Worm (Caenorhabditis elegans): ENCODE data around the gene slc-46A.

The slc-46A gene

ce11 chrIV:5353364-5353763, 34.3 kb downstream of the slc-46A start, which contains the start of gene Y4C6B.7:
Y4C6B.7 (minus strand) TSS chrIV:5353464.
- TF ChIP-seq unc-86 (tag; optimal IDR thresholded peaks at IDR 0.05) (no peak), gmeb-2 (tag; optimal IDR thresholded peaks at IDR 0.05) (no peak), ceh-34 (tag; optimal IDR thresholded peaks at IDR 0.05) (no peak), dmd-4 (tag; optimal IDR thresholded peaks at IDR 0.05; ENCODE audit: borderline replicate concordance) (no peak), mec-3 (tag; optimal IDR thresholded peaks at IDR 0.05; ENCODE audit: borderline replicate concordance) (no peak), T23F11.4 (GFP tag; optimal IDR thresholded peaks at IDR 0.05) (no peak)

- TF ChIP-seq pag-3 (tag; optimal IDR thresholded peaks at IDR 0.05; ENCODE audit: borderline replicate concordance) (no peak), tbx-2 (tag; optimal IDR thresholded peaks at IDR 0.05) (peak; percentile 17), pat-9 (tag; optimal IDR thresholded peaks at IDR 0.05) (no peak), pha-4 (tag; optimal IDR thresholded peaks at IDR 0.05) (no peak), ttx-3 (tag; optimal IDR thresholded peaks at IDR 0.05) (peak; percentile 24), K02D7.2 (tag; optimal IDR thresholded peaks at IDR 0.05) (no peak), hlh-8 (tag; optimal IDR thresholded peaks at IDR 0.05) (no peak)
These were observed 35.1 kb downstream of the slc-46A start, which contains the start of gene Y4C6B.1 for ce11 chrIV:5354124-5354523. Y4C6B.1 (plus strand) TSS chrIV:5354488.

- TF ChIP-seq hlh-30 (tag; optimal IDR thresholded peaks at IDR 0.05; ENCODE audit: insufficient read depth) (no peak), T23F11.4 (GFP tag; optimal IDR thresholded peaks at IDR 0.05) (no peak), C38D4.7 (GFP tag; optimal IDR thresholded peaks at IDR 0.05) (no peak), ceh-18 (tag; optimal IDR thresholded peaks at IDR 0.05) (no peak)
These were observed 35.5 kb downstream of the slc-46A start for ce11 chrIV:5354564-5354963.

- TF ChIP-seq ama-1 (optimal IDR thresholded peaks at IDR 0.05), result no peak
- TF ChIP-seq nfya-1 (tag; optimal IDR thresholded peaks at IDR 0.05), result peak; percentile 75
These were observed 41.5 kb downstream of the slc-46A start, which contains the start of gene F41H10.5 for ce11 chrIV:5360533-5360932. F41H10.5 (plus strand) TSS chrIV:5360907.

- peak; percentile 51 for TF ChIP-seq ets-4 (tag; optimal IDR thresholded peaks at IDR 0.05)
- peak; percentile 37 for TF ChIP-seq elt-2 (tag; optimal IDR thresholded peaks at IDR 0.05)
- peak; percentile 49 for TF ChIP-seq rnt-1 (tag; optimal IDR thresholded peaks at IDR 0.05)
- TF ChIP-seq ceh-22 (tag; optimal IDR thresholded peaks at IDR 0.05), result no peak
- peak; percentile 90 for TF ChIP-seq ceh-31 (tag; optimal IDR thresholded peaks at IDR 0.05)
- TF ChIP-seq ref-2 (tag; optimal IDR thresholded peaks at IDR 0.05), result peak; percentile 24
- TF ChIP-seq lim-6 (tag; optimal IDR thresholded peaks at IDR 0.05), result no peak
- no peak for TF ChIP-seq eyg-1 (tag; optimal IDR thresholded peaks at IDR 0.05)
- peak; percentile 23 for TF ChIP-seq zip-5 (tag; optimal IDR thresholded peaks at IDR 0.05)
- peak; percentile 69 for TF ChIP-seq ceh-2 (tag; optimal IDR thresholded peaks at IDR 0.05)
- TF ChIP-seq tbx-2 (tag; optimal IDR thresholded peaks at IDR 0.05), result peak; percentile 73
- TF ChIP-seq hlh-30 (tag; optimal IDR thresholded peaks at IDR 0.05; ENCODE audit: insufficient read depth), result peak; percentile 82
- TF ChIP-seq hlh-8 (tag; optimal IDR thresholded peaks at IDR 0.05), result peak; percentile 36
- peak; percentile 88 for TF ChIP-seq C08G9.2 (tag; optimal IDR thresholded peaks at IDR 0.05)
- peak; percentile 54 for TF ChIP-seq tbx-7 (tag; optimal IDR thresholded peaks at IDR 0.05)
- TF ChIP-seq pax-1 (tag; optimal IDR thresholded peaks at IDR 0.05), result peak; percentile 65
- peak; percentile 33 for TF ChIP-seq nfya-1 (tag; optimal IDR thresholded peaks at IDR 0.05)
- TF ChIP-seq gmeb-2 (tag; optimal IDR thresholded peaks at IDR 0.05), result no peak
These were observed 45.1 kb downstream of the slc-46A start, which contains the start of the genes hda-6 and F41H10.4 for ce11 chrIV:5364135-5364609. hda-6 (minus strand) TSS chrIV:5364306. F41H10.4 (plus strand) TSS chrIV:5364559.

ce11 chrIV:5366567-5366966, 47.5 kb downstream of the slc-46A start, which contains the start of gene sand-1:
sand-1 (plus strand) TSS chrIV:5366867.
- TF ChIP-seq ceh-2 (tag; optimal IDR thresholded peaks at IDR 0.05), result no peak
